Fruit fly (Drosophila melanogaster) Kc167 (cell line): ENCODE measurements around the gene CG42812.

Source experiments
- Myc ChIP-seq: fragments of >200 bp; optimal IDR thresholded peaks from 2 replicates; lab custom pipeline; 2017; ENCODE audit warnings: missing external identifiers
- Sin3A ChIP-seq: fragments of >200 bp; optimal IDR thresholded peaks from 2 replicates; lab custom pipeline; 2018; ENCODE audit warnings: missing external identifiers
- h ChIP-seq: fragments of >200 bp; optimal IDR thresholded peaks from 3 replicates; lab custom pipeline; 2018; ENCODE audit warnings: missing external identifiers
- insv ChIP-seq: fragments of >200 bp; optimal IDR thresholded peaks from 3 replicates; lab custom pipeline; 2018; ENCODE audit warnings: missing external identifiers
- psq ChIP-seq: fragments of >200 bp; optimal IDR thresholded peaks from 2 replicates; lab custom pipeline; 2017; ENCODE audit warnings: missing external identifiers
- ttk ChIP-seq: sonication (Bioruptor generic); optimal IDR thresholded peaks from 2 replicates; lab custom pipeline; 2017; ENCODE audit warnings: missing external identifiers

DNA sequence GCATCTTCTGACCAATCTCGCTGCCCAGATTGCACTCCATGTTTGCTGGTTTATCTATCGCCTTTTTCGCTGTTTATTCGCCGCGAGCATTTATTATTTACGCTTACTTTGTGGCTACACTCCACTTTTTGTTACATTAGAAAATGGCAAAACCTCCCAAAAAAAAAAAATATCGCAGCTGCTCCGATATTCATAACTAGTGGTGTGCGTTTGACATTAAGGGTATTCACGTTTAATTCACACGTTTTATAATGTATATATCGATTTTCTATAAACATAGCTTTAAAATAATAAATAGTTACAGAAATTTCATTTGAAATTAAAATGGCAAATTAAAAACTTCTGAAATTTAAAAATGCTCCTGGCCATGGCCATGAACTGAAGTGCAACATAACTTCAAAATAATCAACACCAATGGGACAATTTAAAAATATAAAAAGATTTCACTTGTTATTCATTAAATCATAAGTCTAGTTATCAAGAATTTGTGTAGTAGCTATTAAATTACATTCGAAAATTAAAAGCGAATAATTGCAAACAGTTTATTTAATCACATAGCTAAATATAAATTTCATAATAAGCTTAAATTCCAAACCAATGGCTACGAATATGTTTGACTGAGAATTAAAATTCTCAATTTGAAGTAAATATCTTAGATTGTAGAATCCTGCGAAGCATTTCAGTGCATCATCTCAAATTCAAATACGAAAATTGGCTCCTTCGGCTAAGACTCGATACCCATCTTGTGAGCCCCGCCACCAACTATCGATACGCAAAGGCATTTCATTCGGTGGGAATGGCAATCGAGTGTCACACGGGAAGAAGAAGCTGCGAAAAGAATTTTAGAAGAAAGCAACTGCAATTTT, 49.5 kb downstream of the CG42812 start, which contains the start of the genes Nab2 and BRWD3:
- TF ChIP-seq psq (lab: Kevin White, UChicago) (no peak), insv (lab: Kevin White, UChicago) (no peak), h (lab: Kevin White, UChicago) (no peak), ttk (no peak), Sin3A (lab: Kevin White, UChicago) (no peak), Myc (lab: Kevin White, UChicago) (no peak)
